Worm (Caenorhabditis elegans) whole organism, mixed stage, embryonic: Measurements from ENCODE around the gene Y57G11C.38.

Experiments
- M03D4.4 ChIP-seq: sonication (generic microtip); optimal IDR thresholded peaks from 2 replicates; lab custom pipeline; 2017; ENCODE audit warnings: mild to moderate bottlenecking, missing genetic modification characterization, missing compliant biosample characterization
- bed-3 ChIP-seq: fragments of 200-800 bp; sonication (Bioruptor generic); optimal IDR thresholded peaks from 3 replicates; lab custom pipeline; 2018; ENCODE audit warnings: mild to moderate bottlenecking, missing genetic modification characterization, moderate library complexity, missing compliant biosample characterization
- blmp-1 ChIP-seq: fragments of 150-350 bp; optimal IDR thresholded peaks from 2 replicates; lab custom pipeline; 2014; ENCODE audit warnings: missing biosample characterization, missing genetic modification characterization
- ceh-39 ChIP-seq: fragments of 150-350 bp; optimal IDR thresholded peaks from 2 replicates; lab custom pipeline; 2014; ENCODE audit warnings: missing biosample characterization, missing genetic modification characterization
- ceh-43 ChIP-seq: fragments of 200-800 bp; sonication (Bioruptor generic); optimal IDR thresholded peaks from 2 replicates; lab custom pipeline; 2018; ENCODE audit warnings: mild to moderate bottlenecking, missing genetic modification characterization, moderate library complexity, missing compliant biosample characterization
- ceh-83 ChIP-seq: fragments of 200-800 bp; sonication (Bioruptor generic); optimal IDR thresholded peaks from 2 replicates; lab custom pipeline; 2018; ENCODE audit warnings: mild to moderate bottlenecking, missing genetic modification characterization, missing compliant biosample characterization
- ces-1 ChIP-seq: fragments of 150-350 bp; optimal IDR thresholded peaks from 2 replicates; lab custom pipeline; 2014; ENCODE audit warnings: missing biosample characterization, missing genetic modification reagents, missing genetic modification characterization
- drap-1 ChIP-seq: fragments of 200-800 bp; sonication (Bioruptor generic); optimal IDR thresholded peaks from 3 replicates; lab custom pipeline; 2018; ENCODE audit warnings: mild to moderate bottlenecking, missing genetic modification characterization, missing compliant biosample characterization
- elt-1 ChIP-seq: sonication (generic microtip); optimal IDR thresholded peaks from 2 replicates; lab custom pipeline; 2017; ENCODE audit warnings: missing genetic modification characterization, mild to moderate bottlenecking, missing compliant biosample characterization, antibody characterized with exemption, moderate library complexity, borderline replicate concordance; ENCODE audit not compliant: insufficient read depth
- elt-3 ChIP-seq: fragments of 150-350 bp; optimal IDR thresholded peaks from 2 replicates; lab custom pipeline; 2014; ENCODE audit warnings: missing biosample characterization, missing genetic modification characterization
- flh-1 ChIP-seq: fragments of 200-800 bp; sonication (Bioruptor generic); optimal IDR thresholded peaks from 2 replicates; lab custom pipeline; 2018; ENCODE audit warnings: mild to moderate bottlenecking, missing genetic modification characterization, moderate library complexity, missing compliant biosample characterization
- ham-2 ChIP-seq: fragments of 200-800 bp; sonication (Bioruptor generic); optimal IDR thresholded peaks from 2 replicates; lab custom pipeline; 2018; ENCODE audit warnings: mild to moderate bottlenecking, missing genetic modification characterization, missing compliant biosample characterization
- hlh-1 ChIP-seq: fragments of 150-350 bp; optimal IDR thresholded peaks from 2 replicates; lab custom pipeline; 2014; ENCODE audit warnings: missing biosample characterization, missing genetic modification reagents, missing genetic modification characterization
- lin-13 ChIP-seq: fragments of 150-350 bp; optimal IDR thresholded peaks from 2 replicates; lab custom pipeline; 2014; ENCODE audit warnings: missing biosample characterization, missing genetic modification characterization
- lin-32 ChIP-seq: fragments of 200-800 bp; sonication (Bioruptor generic); optimal IDR thresholded peaks from 2 replicates; lab custom pipeline; 2018; ENCODE audit warnings: mild to moderate bottlenecking, missing genetic modification characterization, missing compliant biosample characterization
- lsy-2 ChIP-seq: fragments of 150-350 bp; optimal IDR thresholded peaks from 2 replicates; lab custom pipeline; 2014; ENCODE audit warnings: missing biosample characterization, missing genetic modification characterization
- mep-1 ChIP-seq: fragments of 150-350 bp; optimal IDR thresholded peaks from 2 replicates; lab custom pipeline; 2017; ENCODE audit warnings: missing biosample characterization, missing genetic modification reagents, missing genetic modification characterization, inconsistent platforms
- mls-2 ChIP-seq: sonication (generic microtip); optimal IDR thresholded peaks from 2 replicates; lab custom pipeline; 2016; ENCODE audit warnings: mild to moderate bottlenecking, missing genetic modification characterization, moderate library complexity, missing compliant biosample characterization
- nhr-12 ChIP-seq: fragments of 150-350 bp; optimal IDR thresholded peaks from 2 replicates; lab custom pipeline; 2014; ENCODE audit warnings: missing biosample characterization, missing genetic modification characterization
- nhr-2 ChIP-seq: fragments of 150-350 bp; optimal IDR thresholded peaks from 2 replicates; lab custom pipeline; 2014; ENCODE audit warnings: missing biosample characterization, missing genetic modification characterization
- nhr-237 ChIP-seq: fragments of 150-350 bp; optimal IDR thresholded peaks from 2 replicates; lab custom pipeline; 2014; ENCODE audit warnings: missing biosample characterization, missing genetic modification characterization
- pha-4 ChIP-seq: fragments of 150-350 bp; optimal IDR thresholded peaks from 2 replicates; lab custom pipeline; 2018; ENCODE audit warnings: missing biosample characterization, missing genetic modification reagents, missing genetic modification characterization
- sem-2 ChIP-seq: fragments of 200-800 bp; sonication (Bioruptor generic); optimal IDR thresholded peaks from 2 replicates; lab custom pipeline; 2018; ENCODE audit warnings: mild to moderate bottlenecking, missing genetic modification characterization, missing compliant biosample characterization
- snpc-4 ChIP-seq: fragments of 150-350 bp; optimal IDR thresholded peaks from 2 replicates; lab custom pipeline; 2014; ENCODE audit warnings: missing biosample characterization, missing genetic modification characterization
- sptf-1 ChIP-seq: sonication (generic microtip); optimal IDR thresholded peaks from 2 replicates; lab custom pipeline; 2017; ENCODE audit warnings: mild to moderate bottlenecking, missing genetic modification characterization, moderate library complexity, missing compliant biosample characterization
- tbx-8 ChIP-seq: fragments of 200-800 bp; sonication (Bioruptor generic); optimal IDR thresholded peaks from 2 replicates; lab custom pipeline; 2018; ENCODE audit warnings: mild to moderate bottlenecking, missing genetic modification characterization, moderate library complexity, missing compliant biosample characterization
- unc-120 ChIP-seq: sonication (generic microtip); optimal IDR thresholded peaks from 2 replicates; lab custom pipeline; 2017; ENCODE audit warnings: missing genetic modification characterization, missing compliant biosample characterization; ENCODE audit not compliant: poor library complexity, severe bottlenecking
- unc-39 ChIP-seq: fragments of 150-350 bp; optimal IDR thresholded peaks from 2 replicates; lab custom pipeline; 2014; ENCODE audit warnings: missing biosample characterization, missing genetic modification characterization
- unc-62 ChIP-seq: fragments of 150-350 bp; optimal IDR thresholded peaks from 2 replicates; lab custom pipeline; 2014; ENCODE audit warnings: missing biosample characterization, missing genetic modification reagents, missing genetic modification characterization
- zip-8 ChIP-seq: fragments of 150-350 bp; optimal IDR thresholded peaks from 2 replicates; lab custom pipeline; 2014; ENCODE audit warnings: missing biosample characterization, missing genetic modification characterization
- ztf-11 ChIP-seq: fragments of 150-350 bp; optimal IDR thresholded peaks from 2 replicates; lab custom pipeline; 2014; ENCODE audit warnings: missing biosample characterization, missing genetic modification characterization

Gene Y57G11C.38

DNA sequence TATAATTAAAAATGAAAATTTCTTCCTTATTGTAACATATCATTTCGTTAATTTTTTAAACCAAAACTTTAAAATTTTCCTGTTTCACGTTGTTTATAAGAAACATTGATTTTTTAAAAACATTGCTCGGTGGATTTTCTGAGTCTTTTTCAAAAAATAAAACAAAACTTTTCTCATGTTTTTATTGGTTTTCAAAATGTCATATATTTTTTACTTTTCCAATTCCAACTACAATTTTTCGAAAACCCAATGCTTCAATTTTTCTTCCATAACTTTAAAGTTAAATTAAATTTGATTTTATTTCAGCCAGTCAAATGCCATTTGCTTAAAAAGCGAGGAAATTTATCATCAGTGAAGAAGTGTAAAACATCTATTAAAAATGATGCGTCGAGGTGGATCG lies 16.9 kb downstream of the Y57G11C.38 start, which contains the start of gene eps-8:
TSS of gene eps-8 (plus strand) at position 301 of the 400 bp plus-strand sequence.
- no peak for TF ChIP-seq ztf-11
- no peak for TF ChIP-seq sptf-1 (tag; lab: Kevin White, UChicago)
- TF ChIP-seq elt-1 (tag; lab: Kevin White, UChicago): no peak
- TF ChIP-seq nhr-12 (tag; lab: Kevin White, UChicago): no peak
- no peak for TF ChIP-seq mls-2
- no peak for TF ChIP-seq ham-2 (GFP tag; lab: Kevin White, UChicago)
- no peak for TF ChIP-seq ceh-39
- no peak for TF ChIP-seq drap-1 (GFP tag; lab: Kevin White, UChicago)
- no peak for TF ChIP-seq unc-120
- TF ChIP-seq lin-32: no peak
- TF ChIP-seq ces-1 (GFP tag; lab: Kevin White, UChicago): no peak
- no peak for TF ChIP-seq mep-1 (tag; lab: Kevin White, UChicago)
- no peak for TF ChIP-seq nhr-237 (tag; lab: Kevin White, UChicago)
- TF ChIP-seq sem-2 (GFP tag; lab: Kevin White, UChicago): no peak
- no peak for TF ChIP-seq flh-1 (GFP tag; lab: Kevin White, UChicago)

DNA sequence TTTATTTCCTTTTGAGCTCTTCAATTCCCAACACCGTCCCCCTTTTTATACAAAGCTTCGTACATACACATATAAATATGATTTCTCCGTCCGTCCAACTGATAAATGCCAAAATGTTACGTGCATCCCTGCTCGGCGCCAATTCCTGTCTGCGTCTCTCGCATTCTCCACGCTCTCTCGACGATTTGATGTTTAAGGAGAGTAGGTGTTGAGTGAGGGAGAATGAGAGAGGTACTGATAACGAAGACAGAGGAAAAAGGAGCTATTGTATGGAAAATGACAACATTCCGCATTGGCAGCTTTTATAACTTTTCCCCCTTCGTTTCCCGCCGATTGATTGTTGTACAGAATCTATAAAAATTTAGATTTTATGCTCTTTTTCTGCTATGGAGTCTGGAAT lies 21.6 kb downstream of the Y57G11C.38 start:
- TF ChIP-seq unc-120 (no peak), sem-2 (GFP tag; lab: Kevin White, UChicago) (no peak), nhr-237 (tag; lab: Kevin White, UChicago) (no peak), hlh-1 (tag; lab: Kevin White, UChicago) (no peak), nhr-12 (tag; lab: Kevin White, UChicago) (no peak), ham-2 (GFP tag; lab: Kevin White, UChicago) (no peak), blmp-1 (tag; lab: Kevin White, UChicago) (no peak), M03D4.4 (tag; lab: Kevin White, UChicago) (no peak), ceh-83 (no peak), lin-13 (no peak), unc-62 (GFP tag; lab: Kevin White, UChicago) (no peak), tbx-8 (GFP tag; lab: Kevin White, UChicago) (no peak), drap-1 (GFP tag; lab: Kevin White, UChicago) (no peak)

DNA sequence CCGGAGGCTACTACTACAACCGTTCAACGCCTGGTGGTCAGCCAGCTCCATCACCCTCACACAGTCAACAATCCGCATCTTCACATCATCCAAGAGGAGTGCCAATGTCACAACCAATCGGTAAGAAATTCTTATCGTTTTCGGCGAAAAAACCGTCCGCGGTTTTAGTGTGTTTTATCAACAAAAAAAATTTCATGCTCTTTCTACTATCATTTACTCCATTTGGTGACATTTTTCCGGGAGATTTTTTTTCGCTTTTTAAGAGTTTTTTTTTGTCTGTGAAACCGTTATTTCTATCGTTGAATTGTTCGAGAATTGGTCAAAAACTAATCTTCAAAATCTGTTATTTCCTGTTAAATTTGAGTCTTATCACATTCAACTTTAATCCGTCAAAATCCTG lies 23.3 kb downstream of the Y57G11C.38 start:
- TF ChIP-seq nhr-2 (no peak), ztf-11 (no peak), elt-3 (no peak), ces-1 (GFP tag; lab: Kevin White, UChicago) (no peak), ceh-43 (no peak), lsy-2 (tag; lab: Kevin White, UChicago) (no peak), tbx-8 (GFP tag; lab: Kevin White, UChicago) (no peak)
- TF ChIP-seq, all 35 proteins: peak for 0

DNA sequence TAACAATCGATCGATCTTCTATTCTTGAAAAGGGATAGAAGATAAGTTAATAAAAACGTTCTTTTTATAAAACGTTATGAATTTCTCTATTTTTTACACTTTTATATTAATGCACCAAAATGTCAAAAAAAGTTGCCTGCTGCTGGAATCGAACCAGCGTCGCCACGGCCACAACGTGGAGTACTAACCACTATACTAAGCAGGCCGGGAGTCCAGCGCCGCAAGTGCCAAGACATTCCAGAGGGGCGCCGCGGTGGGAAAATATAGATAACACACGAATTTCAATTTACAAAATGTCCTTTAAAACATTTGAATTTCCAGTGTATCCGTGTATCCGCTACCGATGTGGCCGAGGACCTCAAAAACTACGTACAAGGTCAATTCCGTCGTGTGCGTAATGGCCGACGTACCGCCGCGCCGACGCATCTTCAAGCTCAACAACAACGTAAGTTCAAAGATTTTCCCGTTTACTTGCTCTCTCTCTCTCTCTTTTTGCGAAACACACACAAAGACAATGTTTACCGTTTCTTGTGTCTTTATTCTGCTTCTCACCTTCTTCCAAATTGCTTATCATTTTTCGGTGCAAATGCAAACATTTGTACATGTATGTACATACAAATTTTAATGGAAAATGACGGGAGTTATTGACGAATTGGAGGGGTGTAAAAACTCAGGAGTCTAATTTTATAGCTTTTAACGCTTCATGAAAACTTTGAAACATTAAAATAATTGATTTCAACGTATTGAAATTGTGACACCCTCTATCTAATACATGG lies 26.8 kb downstream of the Y57G11C.38 start:
- no peak for TF ChIP-seq tbx-8 (GFP tag; lab: Kevin White, UChicago)
- TF ChIP-seq ceh-43: no peak
- TF ChIP-seq lin-32: no peak
- no peak for TF ChIP-seq elt-3
- TF ChIP-seq pha-4 (tag; lab: Kevin White, UChicago): no peak
- TF ChIP-seq, all 35 proteins: peak for 0

DNA sequence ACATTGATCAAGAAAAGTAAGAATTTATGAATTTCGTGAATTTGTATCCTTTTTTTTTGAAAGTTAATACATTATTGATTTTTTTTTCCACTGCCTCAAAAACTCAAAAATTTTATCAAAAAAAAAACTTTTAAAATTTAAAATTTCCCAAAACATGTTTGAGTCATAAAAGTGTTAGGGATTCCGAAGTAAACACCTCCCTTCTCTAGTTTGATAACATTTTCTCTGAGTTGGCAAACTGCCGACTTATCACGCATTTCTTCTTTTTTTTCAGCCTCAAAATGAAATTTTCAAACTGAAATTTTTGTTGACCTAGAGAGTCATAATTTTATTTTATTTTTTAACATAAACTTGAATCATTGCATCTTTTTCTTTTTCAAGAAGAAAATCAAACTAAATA lies 28.7 kb downstream of the Y57G11C.38 start:
- TF ChIP-seq tbx-8 (GFP tag; lab: Kevin White, UChicago): no peak
- no peak for TF ChIP-seq ceh-83
- TF ChIP-seq lsy-2 (tag; lab: Kevin White, UChicago): no peak
- no peak for TF ChIP-seq mep-1 (tag; lab: Kevin White, UChicago)
- TF ChIP-seq zip-8 (tag; lab: Kevin White, UChicago): no peak

DNA sequence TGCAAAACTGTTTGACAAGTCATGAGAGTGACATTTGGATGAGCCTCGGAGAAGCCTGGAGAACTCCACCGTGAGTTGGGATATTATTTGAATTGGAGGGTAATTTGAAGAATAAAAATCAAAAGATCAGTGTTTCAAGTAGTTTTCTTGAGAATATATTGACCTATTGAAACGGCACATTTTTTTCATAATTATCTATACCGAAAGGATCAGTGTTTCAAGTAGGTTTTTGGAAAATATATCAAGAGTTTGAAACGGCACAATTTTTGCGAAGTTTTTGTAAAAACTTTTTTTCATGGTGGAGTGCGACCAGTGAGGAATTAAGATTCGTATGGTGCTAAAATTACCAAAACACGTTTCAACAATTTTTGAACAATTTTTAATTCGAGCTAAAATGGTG lies 29.7 kb downstream of the Y57G11C.38 start:
- TF ChIP-seq bed-3 (GFP tag; lab: Kevin White, UChicago) (no peak), ceh-43 (no peak), elt-3 (no peak), sem-2 (GFP tag; lab: Kevin White, UChicago) (no peak), elt-1 (tag; lab: Kevin White, UChicago) (no peak), unc-39 (tag; lab: Kevin White, UChicago) (no peak), ztf-11 (no peak), snpc-4 (tag; lab: Kevin White, UChicago) (no peak), ham-2 (GFP tag; lab: Kevin White, UChicago) (no peak), lin-32 (no peak), M03D4.4 (tag; lab: Kevin White, UChicago) (no peak), ceh-83 (no peak), hlh-1 (tag; lab: Kevin White, UChicago) (no peak), ces-1 (GFP tag; lab: Kevin White, UChicago) (no peak), mls-2 (no peak), nhr-237 (tag; lab: Kevin White, UChicago) (no peak)
